Fruit fly (Drosophila melanogaster) whole organism: ENCODE data around the gene CG12948.

ENCODE experiments used
- CG8478 ChIP-seq: fragments of >200 bp; optimal IDR thresholded peaks from 2 replicates; lab custom pipeline; 2018; ENCODE audit warnings: inconsistent platforms
- Dll ChIP-seq: fragments of >200 bp; optimal IDR thresholded peaks from 2 replicates; lab custom pipeline; 2017
- EcR ChIP-seq, 2 experiments: fragments of >200 bp; optimal IDR thresholded peaks; 2 replicates each; lab custom pipeline; 2017; ENCODE audit warnings: missing biosample characterization in 2 of 2, missing genetic modification characterization in 2 of 2, missing genetic modification reagents in 2 of 2
- psq ChIP-seq: fragments of >200 bp; optimal IDR thresholded peaks from 2 replicates; lab custom pipeline; 2017
- usp ChIP-seq: fragments of >200 bp; optimal IDR thresholded peaks from 2 replicates; lab custom pipeline; 2017; ENCODE audit warnings: missing biosample characterization, missing genetic modification characterization, mixed read lengths

dm6 chr3R:9747875-9747899 is 143 bp upstream of the CG12948 start, which contains the start of gene PpD3:
- TF ChIP-seq CG8478 (no peak), EcR (GFP tag; optimal IDR thresholded peaks at IDR 0.05; lab: Kevin White, UChicago) (no peak), Dll (lab: Kevin White, UChicago) (no peak), psq (no peak), usp (GFP tag; lab: Kevin White, UChicago) (no peak)
